Worm (Caenorhabditis elegans) whole organism, mixed stage, embryonic: Measurements from ENCODE around the gene alh-2.

Experiments used
- ces-1 ChIP-seq: fragments of 150-350 bp; optimal IDR thresholded peaks from 2 replicates; lab custom pipeline; 2014; ENCODE audit warnings: missing biosample characterization, missing genetic modification reagents, missing genetic modification characterization
- mep-1 ChIP-seq: fragments of 150-350 bp; optimal IDR thresholded peaks from 2 replicates; lab custom pipeline; 2017; ENCODE audit warnings: missing biosample characterization, missing genetic modification reagents, missing genetic modification characterization, inconsistent platforms

- TF ChIP-seq ces-1 (GFP tag; lab: Kevin White, UChicago) = no peak
- no peak for TF ChIP-seq mep-1 (tag; lab: Kevin White, UChicago)
Observed at ce11 chrV:1600561-1601088, 43.3 kb upstream of the alh-2 start, which contains the start of gene F16B4.2.
